Worm (Caenorhabditis elegans) whole organism, L3 larva: ENCODE data around the gene catp-4.

ENCODE experiments used
- ZK546.5 ChIP-seq: sonication (generic microtip); optimal IDR thresholded peaks from 2 replicates; lab custom pipeline; 2017; ENCODE audit warnings: missing biosample characterization, missing genetic modification characterization
- aly-2 ChIP-seq: fragments of 150-350 bp; optimal IDR thresholded peaks from 2 replicates; lab custom pipeline; 2014; ENCODE audit warnings: missing biosample characterization, missing genetic modification characterization
- ama-1 ChIP-seq: fragments of 150-350 bp; optimal IDR thresholded peaks from 2 replicates; lab custom pipeline; 2018
- ceh-16 ChIP-seq: sonication (generic microtip); optimal IDR thresholded peaks from 2 replicates; lab custom pipeline; 2017; ENCODE audit warnings: missing biosample characterization, missing genetic modification characterization
- ceh-28 ChIP-seq: fragments of 150-350 bp; optimal IDR thresholded peaks from 2 replicates; lab custom pipeline; 2014; ENCODE audit warnings: missing biosample characterization, missing genetic modification reagents, missing genetic modification characterization
- ceh-9 ChIP-seq: sonication (generic microtip); optimal IDR thresholded peaks from 2 replicates; lab custom pipeline; 2018; ENCODE audit warnings: missing biosample characterization, missing genetic modification characterization
- daf-12 ChIP-seq: fragments of 150-350 bp; optimal IDR thresholded peaks from 2 replicates; lab custom pipeline; 2014; ENCODE audit warnings: missing biosample characterization, missing genetic modification reagents, missing genetic modification characterization
- egl-27 ChIP-seq: sonication (generic microtip); optimal IDR thresholded peaks from 4 replicates; lab custom pipeline; 2017; ENCODE audit warnings: missing biosample characterization, missing genetic modification reagents, missing genetic modification characterization
- egl-5 ChIP-seq: fragments of 150-350 bp; optimal IDR thresholded peaks from 2 replicates; lab custom pipeline; 2017; ENCODE audit warnings: missing biosample characterization, missing genetic modification reagents, missing genetic modification characterization, inconsistent platforms
- elt-1 ChIP-seq: fragments of 150-350 bp; optimal IDR thresholded peaks from 2 replicates; lab custom pipeline; 2014; ENCODE audit warnings: missing biosample characterization, missing genetic modification characterization
- elt-2 ChIP-seq: sonication (generic microtip); optimal IDR thresholded peaks from 2 replicates; lab custom pipeline; 2016; ENCODE audit warnings: missing genetic modification reagents, mild to moderate bottlenecking, missing genetic modification characterization, missing compliant biosample characterization
- eor-1 ChIP-seq, 2 experiments: fragments of 150-350 bp; optimal IDR thresholded peaks; 2 replicates each; lab custom pipeline; 2014 to 2018; ENCODE audit warnings: missing biosample characterization in 2 of 2, missing genetic modification characterization in 2 of 2
- fkh-2 ChIP-seq: fragments of 150-350 bp; optimal IDR thresholded peaks from 2 replicates; lab custom pipeline; 2014; ENCODE audit warnings: missing biosample characterization, missing genetic modification reagents, missing genetic modification characterization
- fos-1 ChIP-seq: fragments of 150-350 bp; optimal IDR thresholded peaks from 2 replicates; lab custom pipeline; 2014; ENCODE audit warnings: missing biosample characterization, missing genetic modification characterization
- hmg-11 ChIP-seq: sonication (generic microtip); optimal IDR thresholded peaks from 2 replicates; lab custom pipeline; 2016; ENCODE audit warnings: missing genetic modification characterization, missing compliant biosample characterization
- jun-1 ChIP-seq: fragments of 150-350 bp; optimal IDR thresholded peaks from 2 replicates; lab custom pipeline; 2014; ENCODE audit warnings: missing biosample characterization, missing genetic modification reagents, missing genetic modification characterization
- lin-15B ChIP-seq: fragments of 150-350 bp; optimal IDR thresholded peaks from 2 replicates; lab custom pipeline; 2014; ENCODE audit warnings: missing biosample characterization, missing genetic modification characterization
- lin-39 ChIP-seq: fragments of 150-350 bp; optimal IDR thresholded peaks from 2 replicates; lab custom pipeline; 2018; ENCODE audit warnings: missing biosample characterization, missing genetic modification reagents, missing genetic modification characterization
- lsy-12 ChIP-seq: sonication (generic microtip); optimal IDR thresholded peaks from 2 replicates; lab custom pipeline; 2016; ENCODE audit warnings: mild to moderate bottlenecking, missing genetic modification characterization, missing compliant biosample characterization
- mdl-1 ChIP-seq: fragments of 150-350 bp; optimal IDR thresholded peaks from 2 replicates; lab custom pipeline; 2014; ENCODE audit warnings: missing biosample characterization, missing genetic modification characterization
- mml-1 ChIP-seq: fragments of 150-350 bp; sonication (generic microtip); optimal IDR thresholded peaks from 3 replicates; lab custom pipeline; 2014; ENCODE audit warnings: missing biosample characterization, missing genetic modification characterization
- nfya-1 ChIP-seq: sonication (generic microtip); optimal IDR thresholded peaks from 2 replicates; lab custom pipeline; 2017; ENCODE audit warnings: missing genetic modification characterization, mild to moderate bottlenecking, missing compliant biosample characterization, antibody characterized with exemption, moderate library complexity; ENCODE audit not compliant: insufficient read depth
- nhr-11 ChIP-seq: fragments of 150-350 bp; optimal IDR thresholded peaks from 2 replicates; lab custom pipeline; 2014; ENCODE audit warnings: missing biosample characterization, missing genetic modification characterization
- nhr-12 ChIP-seq: fragments of 150-350 bp; optimal IDR thresholded peaks from 2 replicates; lab custom pipeline; 2014; ENCODE audit warnings: missing biosample characterization, missing genetic modification characterization
- nhr-23 ChIP-seq: fragments of 150-350 bp; optimal IDR thresholded peaks from 2 replicates; lab custom pipeline; 2014; ENCODE audit warnings: missing biosample characterization, missing genetic modification reagents, missing genetic modification characterization
- nhr-25 ChIP-seq: sonication (generic microtip); optimal IDR thresholded peaks from 2 replicates; lab custom pipeline; 2017; ENCODE audit warnings: missing biosample characterization, missing genetic modification characterization
- nhr-43 ChIP-seq: sonication (generic microtip); optimal IDR thresholded peaks from 2 replicates; lab custom pipeline; 2016; ENCODE audit warnings: mild to moderate bottlenecking, missing genetic modification characterization, missing compliant biosample characterization; ENCODE audit not compliant: poor library complexity, severe bottlenecking
- nhr-67 ChIP-seq: fragments of 150-350 bp; optimal IDR thresholded peaks from 2 replicates; lab custom pipeline; 2014; ENCODE audit warnings: missing biosample characterization, missing genetic modification characterization
- nhr-76 ChIP-seq: fragments of 150-350 bp; sonication (generic microtip); optimal IDR thresholded peaks from 5 replicates; lab custom pipeline; 2014; ENCODE audit warnings: missing biosample characterization, missing genetic modification characterization
- nhr-77 ChIP-seq: fragments of 150-350 bp; optimal IDR thresholded peaks from 2 replicates; lab custom pipeline; 2014; ENCODE audit warnings: missing biosample characterization, missing genetic modification characterization
- pha-4 ChIP-seq: fragments of 150-350 bp; optimal IDR thresholded peaks from 2 replicates; lab custom pipeline; 2014; ENCODE audit warnings: missing biosample characterization, missing genetic modification reagents, missing genetic modification characterization
- pqm-1 ChIP-seq: fragments of 150-350 bp; optimal IDR thresholded peaks from 2 replicates; lab custom pipeline; 2017; ENCODE audit warnings: missing biosample characterization, missing genetic modification characterization, inconsistent platforms
- sea-2 ChIP-seq: fragments of 150-350 bp; sonication (generic microtip); optimal IDR thresholded peaks from 4 replicates; lab custom pipeline; 2014; ENCODE audit warnings: missing biosample characterization, missing genetic modification reagents, missing genetic modification characterization
- skn-1 ChIP-seq: fragments of 150-350 bp; optimal IDR thresholded peaks from 2 replicates; lab custom pipeline; 2014; ENCODE audit warnings: missing biosample characterization, missing genetic modification characterization
- snpc-4 ChIP-seq: fragments of 150-350 bp; optimal IDR thresholded peaks from 2 replicates; lab custom pipeline; 2014; ENCODE audit warnings: missing biosample characterization, missing genetic modification characterization
- tbx-2 ChIP-seq: sonication (generic microtip); optimal IDR thresholded peaks from 2 replicates; lab custom pipeline; 2016; ENCODE audit warnings: mild to moderate bottlenecking, missing genetic modification characterization, missing compliant biosample characterization
- unc-39 ChIP-seq: sonication (generic microtip); optimal IDR thresholded peaks from 4 replicates; lab custom pipeline; 2017; ENCODE audit warnings: missing biosample characterization, missing genetic modification characterization
- unc-62 ChIP-seq: fragments of 150-350 bp; sonication (generic microtip); optimal IDR thresholded peaks from 4 replicates; lab custom pipeline; 2014; ENCODE audit warnings: missing biosample characterization, missing genetic modification reagents, missing genetic modification characterization
- zag-1 ChIP-seq: fragments of 150-350 bp; optimal IDR thresholded peaks from 2 replicates; lab custom pipeline; 2014; ENCODE audit warnings: missing biosample characterization, missing genetic modification characterization
- ztf-11 ChIP-seq: fragments of 150-350 bp; optimal IDR thresholded peaks from 2 replicates; lab custom pipeline; 2014; ENCODE audit warnings: missing biosample characterization, missing genetic modification characterization

The catp-4 gene

DNA sequence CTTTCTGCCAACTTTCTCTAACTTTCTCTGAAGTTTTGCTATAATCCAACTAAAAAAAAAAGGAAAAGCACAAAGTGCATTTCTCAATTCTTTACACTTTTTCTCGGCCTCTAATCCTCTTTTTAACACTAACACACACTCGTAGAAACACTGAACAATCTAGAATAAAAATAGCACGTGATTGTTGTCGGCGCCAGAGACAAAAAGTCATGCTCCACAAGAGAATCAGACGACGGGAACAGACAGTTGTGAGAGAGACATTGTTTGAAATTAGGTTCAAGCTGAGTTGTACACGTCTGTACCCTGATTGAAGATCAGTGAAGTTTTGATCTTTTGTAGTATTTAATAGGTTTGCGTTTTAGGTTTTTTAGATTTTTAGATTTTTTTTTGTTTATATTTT, 5.0 kb downstream of the catp-4 start:
- TF ChIP-seq egl-5 (tag; lab: Kevin White, UChicago) (no peak), ama-1 (lab: Kevin White, UChicago) (peak; percentile 53), mdl-1 (tag; lab: Kevin White, UChicago) (no peak), fos-1 (no peak), aly-2 (tag; lab: Kevin White, UChicago) (no peak), elt-2 (peak; percentile 85), daf-12 (no peak), pha-4 (no peak), nhr-77 (tag; lab: Kevin White, UChicago) (peak; percentile 9), nhr-25 (tag; lab: Kevin White, UChicago) (no peak), lin-39 (no peak), ceh-28 (tag; lab: Kevin White, UChicago) (no peak), nfya-1 (tag; lab: Kevin White, UChicago) (peak; percentile 81), sea-2 (GFP tag; lab: Kevin White, UChicago) (no peak), eor-1 (tag; optimal IDR thresholded peaks at IDR 0.05; lab: Kevin White, UChicago) (no peak), zag-1 (tag; lab: Kevin White, UChicago) (no peak), nhr-43 (tag; lab: Kevin White, UChicago) (peak; percentile 23), lsy-12 (tag; lab: Kevin White, UChicago) (no peak), hmg-11 (no peak), jun-1 (peak; percentile 65), unc-39 (tag; lab: Kevin White, UChicago) (no peak), nhr-11 (peak; percentile 78), skn-1 (tag; lab: Kevin White, UChicago) (peak; percentile 50), nhr-67 (tag; lab: Kevin White, UChicago) (no peak), nhr-23 (tag; lab: Kevin White, UChicago) (no peak), elt-1 (tag; lab: Kevin White, UChicago) (no peak), ZK546.5 (no peak), tbx-2 (tag; lab: Kevin White, UChicago) (no peak), fkh-2 (tag; lab: Kevin White, UChicago) (peak; percentile 74), mml-1 (tag; lab: Kevin White, UChicago) (peak; percentile 30), lin-15B (tag; lab: Kevin White, UChicago) (peak; percentile 37), pqm-1 (tag; lab: Kevin White, UChicago) (peak; percentile 95)

DNA sequence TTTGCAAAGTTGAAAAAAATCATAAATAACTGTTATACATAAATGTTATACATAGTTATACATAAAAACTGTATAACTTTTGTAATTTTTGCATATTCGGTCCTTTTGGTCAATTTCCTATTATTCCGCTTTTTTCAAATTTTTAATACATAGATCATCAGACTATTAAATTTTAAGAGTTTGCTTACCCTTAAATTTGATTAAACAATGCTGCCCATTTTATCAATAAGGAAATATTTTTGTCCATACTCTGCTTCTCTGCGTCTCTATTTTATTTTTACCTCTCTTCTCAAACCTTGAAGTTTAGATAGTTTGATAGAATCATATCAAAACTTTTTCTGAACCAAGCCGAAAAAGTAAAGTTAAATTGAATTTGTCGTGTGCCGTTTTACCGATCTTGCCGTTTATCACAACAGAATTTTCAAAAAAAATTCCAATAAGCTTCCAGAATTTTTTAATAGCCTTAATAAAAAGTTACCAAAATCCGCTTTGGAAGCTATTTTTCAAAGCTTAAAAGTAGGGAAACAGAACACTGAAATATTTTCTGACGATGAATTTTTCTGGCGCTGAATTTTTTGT, 6.0 kb downstream of the catp-4 start:
- no peak for TF ChIP-seq nhr-77 (tag; lab: Kevin White, UChicago)
- TF ChIP-seq pqm-1 (tag; lab: Kevin White, UChicago): peak; percentile 35
- TF ChIP-seq fos-1: no peak
- no peak for TF ChIP-seq sea-2 (GFP tag; lab: Kevin White, UChicago)
- no peak for TF ChIP-seq unc-39 (tag; lab: Kevin White, UChicago)
- TF ChIP-seq elt-2: no peak
- peak; percentile 58 for TF ChIP-seq pha-4
- no peak for TF ChIP-seq egl-27 (tag; lab: Kevin White, UChicago)
- no peak for TF ChIP-seq unc-62 (GFP tag; lab: Kevin White, UChicago)
- TF ChIP-seq mdl-1 (tag; lab: Kevin White, UChicago): no peak
- TF ChIP-seq ztf-11: no peak
- peak; percentile 75 for TF ChIP-seq ama-1 (lab: Kevin White, UChicago)
- TF ChIP-seq egl-5 (tag; lab: Kevin White, UChicago): no peak
- no peak for TF ChIP-seq ceh-16
- TF ChIP-seq nhr-43 (tag; lab: Kevin White, UChicago): no peak
- TF ChIP-seq nhr-76 (tag; lab: Kevin White, UChicago): no peak
- TF ChIP-seq zag-1 (tag; lab: Kevin White, UChicago): no peak
- no peak for TF ChIP-seq eor-1 (tag; optimal IDR thresholded peaks at IDR 0.05; lab: Kevin White, UChicago)
- TF ChIP-seq nhr-11: no peak
- TF ChIP-seq ceh-9 (tag; lab: Kevin White, UChicago): no peak
- TF ChIP-seq snpc-4 (tag; lab: Kevin White, UChicago): no peak
- TF ChIP-seq nfya-1 (tag; lab: Kevin White, UChicago): no peak
- TF ChIP-seq lin-15B (tag; lab: Kevin White, UChicago): no peak
- no peak for TF ChIP-seq nhr-12 (tag; lab: Kevin White, UChicago)
